Worm (Caenorhabditis elegans): ENCODE results near the gene F56A8.4.

F56A8.4 gene

DNA sequence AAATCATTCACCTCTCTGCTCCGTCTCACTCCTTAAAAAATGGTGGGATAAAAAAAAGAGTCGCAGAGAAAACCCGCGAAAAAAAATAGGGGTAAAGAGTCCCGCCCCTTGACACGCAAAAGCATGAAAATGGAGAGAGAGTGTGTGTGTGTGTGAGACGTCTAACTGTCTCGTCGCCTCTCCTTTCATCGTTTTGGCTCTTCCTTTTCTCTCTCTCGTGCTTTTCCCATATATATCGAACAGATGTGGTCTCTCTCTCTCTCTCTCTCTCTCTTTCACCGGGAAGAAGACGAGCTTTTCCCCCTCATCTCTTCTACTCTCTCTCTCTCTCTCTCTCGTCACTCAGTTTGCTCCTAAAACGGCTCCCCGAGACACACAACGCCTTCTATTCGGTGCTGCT is 12.7 kb downstream of the F56A8.4 start (continued):
- peak; percentile 39 for TF ChIP-seq nhr-11 (tag; optimal IDR thresholded peaks at IDR 0.05)
- no peak for TF ChIP-seq mdt-29 (GFP tag; IDR thresholded peaks at IDR 0.05)
- peak; percentile 80 for TF ChIP-seq set-16 (GFP tag; IDR thresholded peaks at IDR 0.05)
- TF ChIP-seq F49E8.2 (tag; optimal IDR thresholded peaks at IDR 0.05; ENCODE audit: borderline replicate concordance): no peak
- TF ChIP-seq unc-130 (GFP tag; optimal IDR thresholded peaks at IDR 0.05): no peak
- peak; percentile 58; the same call in 1 of the 2 replicates for TF ChIP-seq ceh-20 (GFP tag; IDR thresholded peaks at IDR 0.05)
- TF ChIP-seq unc-62 (GFP tag; optimal IDR thresholded peaks at IDR 0.05 in 1 of 2): peak in 1 of 2 experiments; percentile 99
- TF ChIP-seq unc-62 (tag; optimal IDR thresholded peaks at IDR 0.05): no peak
- TF ChIP-seq nhr-111 (GFP tag; optimal IDR thresholded peaks at IDR 0.05): no peak
- TF ChIP-seq nhr-10 (tag; optimal IDR thresholded peaks at IDR 0.05): no peak
- no peak for TF ChIP-seq Y48G9A.11 (GFP tag; IDR thresholded peaks at IDR 0.05)
- TF ChIP-seq dmd-8 (GFP tag; IDR thresholded peaks at IDR 0.05): no peak
- TF ChIP-seq zag-1 (tag; optimal IDR thresholded peaks at IDR 0.05): peak; percentile 56
- TF ChIP-seq ama-1 (optimal IDR thresholded peaks at IDR 0.05): no peak
- no peak for TF ChIP-seq T20F7.1 (GFP tag; optimal IDR thresholded peaks at IDR 0.05)
- peak; percentile 60 for TF ChIP-seq dve-1 (tag; optimal IDR thresholded peaks at IDR 0.05; ENCODE audit: insufficient read depth)
- no peak for TF ChIP-seq ztf-7 (tag; optimal IDR thresholded peaks at IDR 0.05)
- TF ChIP-seq cey-2 (tag; optimal IDR thresholded peaks at IDR 0.05; ENCODE audit: borderline replicate concordance, insufficient read depth): no peak
- no peak for TF ChIP-seq zfp-2 (tag; optimal IDR thresholded peaks at IDR 0.05)
- no peak for TF ChIP-seq nhr-102 (tag; optimal IDR thresholded peaks at IDR 0.05)
- TF ChIP-seq lin-13 (GFP tag; optimal IDR thresholded peaks at IDR 0.05): no peak
- TF ChIP-seq ceh-32 (tag; optimal IDR thresholded peaks at IDR 0.05; ENCODE audit: poor library complexity): no peak
- peak; percentile 36; the same call in 1 of the 2 replicates for TF ChIP-seq dmd-6 (GFP tag; IDR thresholded peaks at IDR 0.05)
- no peak for TF ChIP-seq lim-7 (GFP tag; IDR thresholded peaks at IDR 0.05)
- TF ChIP-seq hif-1 (tag; optimal IDR thresholded peaks at IDR 0.05): peak in 1 of 2 experiments; percentile 60
- peak; percentile 80 for TF ChIP-seq ctbp-1 (GFP tag; IDR thresholded peaks at IDR 0.05)
- TF ChIP-seq lin-39 (tag; optimal IDR thresholded peaks at IDR 0.05): peak; percentile 39
- TF ChIP-seq mes-2 (tag; optimal IDR thresholded peaks at IDR 0.05; ENCODE audit: poor library complexity, severe bottlenecking): peak; percentile 41
- no peak for TF ChIP-seq R02D3.7 (tag; optimal IDR thresholded peaks at IDR 0.05)
- no peak for TF ChIP-seq duxl-1 (tag; optimal IDR thresholded peaks at IDR 0.05; ENCODE audit: poor library complexity)
- TF ChIP-seq lin-1 (GFP tag; IDR thresholded peaks at IDR 0.05): no peak
- no peak for TF ChIP-seq F44E2.7 (GFP tag; IDR thresholded peaks at IDR 0.05)
- peak; percentile 48 for TF ChIP-seq dpl-1 (GFP tag; optimal IDR thresholded peaks at IDR 0.05)
- no peak for TF ChIP-seq ceh-82 (tag; optimal IDR thresholded peaks at IDR 0.05)
- TF ChIP-seq D1046.2 (GFP tag; IDR thresholded peaks at IDR 0.05): no peak
- no peak for TF ChIP-seq arid-1 (GFP tag; conservative IDR thresholded peaks at IDR 0.05)
- no peak for TF ChIP-seq lir-3 (tag; optimal IDR thresholded peaks at IDR 0.05)
- TF ChIP-seq jun-1 (tag; optimal IDR thresholded peaks at IDR 0.05): no peak
- no peak for TF ChIP-seq F10B5.3 (tag; optimal IDR thresholded peaks at IDR 0.05)
- TF ChIP-seq lin-15B (tag; optimal IDR thresholded peaks at IDR 0.05): no peak
- TF ChIP-seq Y105C5A.15 (GFP tag; IDR thresholded peaks at IDR 0.05): no peak
- peak; percentile 85; the same call in 1 of the 2 replicates for TF ChIP-seq egl-43 (GFP tag; IDR thresholded peaks at IDR 0.05)
- TF ChIP-seq pha-4 (GFP tag; IDR thresholded peaks at IDR 0.05): no peak
- no peak for TF ChIP-seq pha-4 (tag; optimal IDR thresholded peaks at IDR 0.05)
- no peak for TF ChIP-seq madf-5 (GFP tag; IDR thresholded peaks at IDR 0.05)
- TF ChIP-seq nhr-77 (tag; optimal IDR thresholded peaks at IDR 0.05): no peak
- TF ChIP-seq madf-9 (GFP tag; conservative IDR thresholded peaks at IDR 0.05): 0 out of 2 replicates have a peak, but pooled peaks have one; percentile 29
- TF ChIP-seq sdz-12 (GFP tag; optimal IDR thresholded peaks at IDR 0.05): peak; percentile 15
- peak; percentile 21 to 80 for TF ChIP-seq lsy-2 (tag; optimal IDR thresholded peaks at IDR 0.05)
- TF ChIP-seq daf-16 (GFP tag; optimal IDR thresholded peaks at IDR 0.05): no peak
- TF ChIP-seq daf-16 (tag; optimal IDR thresholded peaks at IDR 0.05): peak; percentile 27
- no peak for TF ChIP-seq snpc-4 (tag; optimal IDR thresholded peaks at IDR 0.05)
